Worm (Caenorhabditis elegans) whole organism, late embryonic: ENCODE data around the gene F26D11.2.

Experiments
- K09A11.1 ChIP-seq: sonication (generic microtip); optimal IDR thresholded peaks from 2 replicates; lab custom pipeline; 2017; ENCODE audit warnings: antibody characterized with exemption, mild to moderate bottlenecking, missing genetic modification characterization, missing compliant biosample characterization; ENCODE audit not compliant: insufficient read depth
- ceh-30 ChIP-seq: fragments of 150-350 bp; optimal IDR thresholded peaks from 2 replicates; lab custom pipeline; 2014; ENCODE audit warnings: missing biosample characterization, missing genetic modification characterization
- ceh-9 ChIP-seq: sonication (generic microtip); optimal IDR thresholded peaks from 2 replicates; lab custom pipeline; 2016; ENCODE audit warnings: mild to moderate bottlenecking, missing genetic modification characterization, inconsistent platforms, missing compliant biosample characterization
- gmeb-2 ChIP-seq: sonication (generic microtip); optimal IDR thresholded peaks from 2 replicates; lab custom pipeline; 2016; ENCODE audit warnings: missing genetic modification characterization, inconsistent platforms, missing compliant biosample characterization
- nfya-1 ChIP-seq: sonication (generic microtip); optimal IDR thresholded peaks from 2 replicates; lab custom pipeline; 2017; ENCODE audit warnings: missing genetic modification characterization, mild to moderate bottlenecking, missing compliant biosample characterization, antibody characterized with exemption, moderate library complexity
- rnt-1 ChIP-seq: sonication (generic microtip); optimal IDR thresholded peaks from 2 replicates; lab custom pipeline; 2016; ENCODE audit warnings: missing genetic modification characterization, missing compliant biosample characterization
- tbx-7 ChIP-seq: sonication (generic microtip); optimal IDR thresholded peaks from 2 replicates; lab custom pipeline; 2016; ENCODE audit warnings: missing genotype, missing genetic modification characterization, missing compliant biosample characterization

DNA sequence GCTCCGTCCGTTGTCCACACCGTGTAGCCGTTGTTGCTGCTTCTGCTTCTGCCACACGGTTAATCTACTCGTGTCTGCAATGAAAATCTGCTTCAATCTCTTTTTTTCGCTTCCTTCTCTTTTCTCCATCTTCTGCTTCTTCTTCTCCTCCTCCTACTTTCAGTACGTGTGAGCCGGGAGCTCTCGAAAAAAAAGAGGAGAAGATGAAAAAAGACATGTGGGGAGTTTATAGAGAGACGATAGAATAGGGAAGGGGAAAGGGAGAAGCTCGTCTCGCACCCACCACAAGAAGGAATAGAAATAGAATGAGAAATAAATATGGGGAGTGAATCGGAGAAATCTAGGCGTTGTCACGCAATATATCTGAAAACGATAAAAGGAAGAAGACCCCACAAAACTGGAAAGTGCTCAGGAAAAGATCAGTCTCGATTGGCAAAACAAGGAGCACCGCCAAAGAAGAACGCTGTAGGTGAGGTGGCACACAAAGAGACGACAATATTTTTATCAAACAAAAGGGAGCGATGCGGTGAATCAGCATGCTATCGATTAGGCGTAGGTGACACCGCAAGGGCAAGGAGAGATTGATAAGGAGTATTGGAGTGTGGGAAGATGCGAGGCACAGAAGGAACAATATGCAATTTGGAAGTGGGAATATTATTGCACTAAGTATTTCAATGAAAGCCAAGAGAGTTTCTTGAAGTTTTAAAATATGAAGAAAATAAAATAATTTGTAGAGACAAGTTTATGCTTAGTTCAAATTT, 18.8 kb downstream of the F26D11.2 start, which contains the start of gene let-413:
- TF ChIP-seq gmeb-2 (tag; lab: Kevin White, UChicago): no peak
- TF ChIP-seq K09A11.1: no peak
- no peak for TF ChIP-seq tbx-7 (tag; lab: Kevin White, UChicago)
- no peak for TF ChIP-seq ceh-30 (tag; lab: Kevin White, UChicago)
- TF ChIP-seq ceh-9: no peak
- no peak for TF ChIP-seq rnt-1
- TF ChIP-seq nfya-1 (tag; lab: Kevin White, UChicago): no peak
